Fruit fly (Drosophila melanogaster): ENCODE data around the gene CG14913.

dm6 chr2L:11014671-11015070 lies 2.1 kb upstream of the CG14913 start:
- TF ChIP-seq Dll (optimal IDR thresholded peaks at IDR 0.05) (no peak), psq (optimal IDR thresholded peaks at IDR 0.05) (no peak)
